Worm (Caenorhabditis elegans): ENCODE results near the gene Y19D2B.2.

Y19D2B.2 gene

DNA sequence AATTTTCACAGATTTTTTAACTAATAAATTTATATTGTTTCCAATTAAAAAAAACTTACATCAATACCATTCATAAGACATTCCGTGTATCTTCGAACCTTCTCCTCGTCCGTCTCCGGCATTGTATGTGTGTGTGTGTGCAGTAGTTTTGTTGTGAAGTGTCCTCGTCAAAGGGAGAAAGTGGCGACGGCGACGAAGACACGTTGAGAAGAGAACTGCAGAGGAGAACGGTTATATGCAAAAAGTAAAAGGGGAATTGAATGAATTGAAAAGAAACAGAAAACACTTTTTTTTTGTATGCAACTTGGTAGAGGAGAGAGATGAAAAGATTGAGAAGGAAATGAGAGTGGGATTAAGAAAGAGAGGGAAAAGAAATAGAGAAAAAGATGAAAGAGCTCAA lies 21.4 kb downstream of the Y19D2B.2 start:
- TF ChIP-seq him-1 (tag; optimal IDR thresholded peaks at IDR 0.05) (no peak), W03F9.2 (tag; optimal IDR thresholded peaks at IDR 0.05) (no peak), dao-5 (tag; optimal IDR thresholded peaks at IDR 0.05) (no peak)

DNA sequence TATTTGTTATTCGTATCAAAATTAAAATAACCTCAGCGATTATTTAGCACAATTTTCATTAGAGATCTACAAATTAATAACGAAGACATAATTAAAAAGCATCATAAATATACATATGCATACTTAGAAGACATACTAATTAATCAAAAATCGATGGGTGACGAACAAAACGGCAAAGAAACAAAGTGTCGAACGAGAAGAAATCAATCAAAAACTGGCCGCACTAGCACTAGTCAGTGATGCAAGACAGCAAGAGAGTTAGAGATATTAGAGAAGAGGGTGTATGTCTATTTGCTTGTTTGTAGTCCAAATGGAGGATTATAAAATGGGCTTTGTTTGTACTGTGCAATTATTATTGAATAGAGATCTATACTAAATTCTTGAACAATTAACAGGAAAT lies 22.8 kb downstream of the Y19D2B.2 start:
- TF ChIP-seq dao-5 (tag; optimal IDR thresholded peaks at IDR 0.05) (no peak), him-1 (tag; optimal IDR thresholded peaks at IDR 0.05) (no peak), W03F9.2 (tag; optimal IDR thresholded peaks at IDR 0.05) (no peak)

DNA sequence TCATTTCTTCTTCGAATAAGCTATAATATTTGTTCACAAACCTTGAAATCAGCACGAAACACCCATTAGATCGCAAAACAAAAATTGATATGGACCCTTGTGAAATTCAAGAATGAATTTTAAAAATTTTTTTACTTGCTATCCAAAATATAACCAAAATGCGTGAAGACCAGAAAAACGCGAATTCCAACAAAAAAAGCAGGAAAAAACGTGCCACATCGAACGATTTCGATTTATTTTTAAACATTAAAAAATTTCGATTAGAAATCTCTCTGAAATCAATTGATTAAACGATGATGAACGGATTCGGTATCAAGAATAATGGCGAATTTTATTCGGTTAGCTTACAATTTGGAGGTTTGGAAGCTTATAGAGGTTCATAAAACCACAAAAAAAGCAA lies 23.3 kb downstream of the Y19D2B.2 start, which contains the start of the genes tceb-3 and gskl-1:
Gene tceb-3 (minus strand): TSS at position 101 of the 400 bp plus-strand sequence.
Gene gskl-1 (plus strand): TSS at position 243 of the 400 bp plus-strand sequence.
- TF ChIP-seq W03F9.2 (tag; optimal IDR thresholded peaks at IDR 0.05) (no peak), dao-5 (tag; optimal IDR thresholded peaks at IDR 0.05) (no peak), him-1 (tag; optimal IDR thresholded peaks at IDR 0.05) (no peak)

DNA sequence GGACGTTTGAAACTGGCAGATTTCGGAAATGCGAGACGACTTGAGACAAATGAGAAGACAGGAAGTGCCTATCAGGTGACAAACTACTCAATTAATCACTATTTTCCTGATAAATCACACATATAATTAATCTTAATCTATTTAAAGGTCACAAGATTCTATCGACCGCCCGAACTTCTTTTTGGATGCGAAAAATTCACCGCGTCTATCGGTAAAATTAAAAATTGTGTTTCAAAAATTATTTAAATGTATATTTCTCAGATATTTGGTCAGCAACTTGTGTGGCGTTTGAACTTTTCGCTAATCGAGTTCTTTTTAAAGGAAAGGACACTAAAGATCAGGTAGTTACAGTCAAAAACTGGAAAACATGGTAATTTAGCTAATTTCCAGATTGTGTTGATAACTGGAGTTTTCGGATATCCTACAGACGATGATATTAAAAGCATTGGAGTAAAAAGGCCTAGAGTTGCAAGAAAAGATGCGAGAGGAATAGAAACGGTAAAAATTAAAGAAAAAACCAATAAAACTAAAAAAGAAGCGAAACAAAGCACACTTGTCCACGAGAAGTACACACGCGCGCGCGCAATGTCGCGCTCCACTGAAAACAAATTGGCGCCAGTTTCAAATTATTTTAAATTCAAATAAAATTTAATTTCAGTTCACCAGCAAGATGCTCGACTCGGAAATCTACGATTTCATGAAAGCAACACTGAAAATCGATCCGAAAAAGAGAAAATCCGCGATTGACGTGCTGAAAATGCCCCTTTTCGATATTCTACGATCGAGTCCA lies 24.4 kb downstream of the Y19D2B.2 start:
- no peak for TF ChIP-seq W03F9.2 (tag; optimal IDR thresholded peaks at IDR 0.05)
- TF ChIP-seq dao-5 (tag; optimal IDR thresholded peaks at IDR 0.05), result no peak
- TF ChIP-seq him-1 (tag; optimal IDR thresholded peaks at IDR 0.05), result no peak

DNA sequence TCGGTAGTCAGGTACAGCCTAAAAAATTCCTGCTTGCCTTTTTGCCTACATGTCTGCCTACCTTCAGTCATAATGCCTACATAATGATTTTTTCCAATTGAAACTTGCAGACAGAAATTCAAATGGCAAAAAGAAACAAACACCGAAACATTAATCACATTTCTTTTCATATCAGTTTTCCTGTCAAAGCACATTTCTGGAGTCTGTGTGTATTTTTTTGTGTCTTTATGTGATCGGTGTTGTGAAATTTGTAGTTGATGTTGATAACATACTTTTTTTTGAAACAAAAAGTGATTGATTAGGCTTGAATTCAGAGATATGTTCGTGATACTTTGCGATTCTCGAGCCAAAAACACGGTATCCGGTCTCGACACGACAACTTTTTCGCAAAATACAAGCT lies 25.3 kb downstream of the Y19D2B.2 start:
- TF ChIP-seq dao-5 (tag; optimal IDR thresholded peaks at IDR 0.05) (no peak), W03F9.2 (tag; optimal IDR thresholded peaks at IDR 0.05) (no peak), him-1 (tag; optimal IDR thresholded peaks at IDR 0.05) (no peak)

DNA sequence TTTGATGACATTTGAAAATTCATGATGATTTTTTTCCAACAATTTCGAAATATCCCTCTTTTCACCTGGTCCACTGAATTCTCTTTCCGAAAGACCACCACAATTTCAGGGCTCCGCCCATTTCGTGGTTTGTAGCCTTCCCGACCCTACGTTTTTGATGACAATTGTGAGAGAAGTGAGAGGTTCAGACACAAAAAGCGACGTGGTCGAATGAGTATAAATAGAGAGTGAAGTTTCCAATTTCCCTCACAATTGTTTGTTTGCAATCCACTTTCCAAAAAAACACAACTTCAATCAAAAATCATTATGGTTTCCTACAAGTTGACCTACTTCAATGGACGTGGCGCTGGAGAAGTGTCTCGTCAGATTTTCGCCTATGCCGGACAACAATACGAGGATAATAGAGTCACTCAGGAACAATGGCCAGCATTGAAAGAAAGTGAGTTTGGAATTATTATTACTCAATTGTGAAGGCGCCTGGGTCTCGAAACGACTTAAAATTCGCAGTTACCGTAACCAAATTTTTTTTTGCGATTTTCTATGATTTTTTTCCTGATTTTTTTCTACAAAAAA lies 26.1 kb downstream of the Y19D2B.2 start, which contains the start of gene gst-5:
Gene gst-5 (plus strand): TSS at position 246 of the 573 bp plus-strand sequence.
- TF ChIP-seq W03F9.2 (tag; optimal IDR thresholded peaks at IDR 0.05) (no peak), him-1 (tag; optimal IDR thresholded peaks at IDR 0.05) (no peak), dao-5 (tag; optimal IDR thresholded peaks at IDR 0.05) (no peak)

DNA sequence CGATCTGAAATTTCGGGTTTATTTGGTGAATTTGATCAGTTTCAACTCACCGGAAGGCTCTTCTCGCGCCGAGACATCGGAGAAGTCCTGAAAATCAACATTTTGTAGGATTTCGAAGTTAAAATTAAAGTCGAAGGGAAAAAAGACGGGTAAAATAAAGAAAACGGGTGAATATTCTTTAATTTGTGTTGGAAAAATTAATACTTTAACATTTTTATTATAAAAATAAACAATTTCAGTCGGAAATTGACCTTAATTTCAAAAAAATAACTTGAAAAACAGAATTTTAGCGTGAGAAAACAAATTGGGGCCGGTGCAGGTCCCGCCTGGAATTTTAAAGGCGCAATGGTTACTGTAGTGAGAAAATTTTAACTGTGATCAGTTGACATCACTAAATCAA lies 29.0 kb downstream of the Y19D2B.2 start, which contains the start of gene nos-1:
Gene nos-1 (minus strand): TSS at position 101 of the 400 bp plus-strand sequence.
- TF ChIP-seq him-1 (tag; optimal IDR thresholded peaks at IDR 0.05), result no peak
- TF ChIP-seq W03F9.2 (tag; optimal IDR thresholded peaks at IDR 0.05), result no peak
- TF ChIP-seq dao-5 (tag; optimal IDR thresholded peaks at IDR 0.05), result no peak

DNA sequence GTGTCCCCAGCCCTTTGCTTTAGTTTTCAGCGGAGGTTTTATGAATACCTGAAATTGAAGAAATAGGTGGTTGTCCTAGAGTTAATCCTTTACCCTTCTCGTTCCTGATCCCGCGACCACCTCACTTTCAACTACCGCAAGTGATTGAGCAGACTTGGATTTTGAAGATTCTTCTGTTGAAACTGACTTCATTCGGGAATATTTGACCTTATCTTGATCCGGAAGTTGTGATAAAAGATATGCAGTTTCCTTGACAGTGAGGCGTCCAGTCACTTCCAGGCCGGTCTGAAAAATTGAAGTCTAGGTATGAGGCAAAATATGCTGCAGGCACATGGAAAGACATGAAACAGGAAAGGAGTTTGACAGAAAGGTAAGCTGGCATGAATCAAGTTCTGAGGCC lies 31.1 kb downstream of the Y19D2B.2 start:
- TF ChIP-seq W03F9.2 (tag; optimal IDR thresholded peaks at IDR 0.05) (no peak), him-1 (tag; optimal IDR thresholded peaks at IDR 0.05) (no peak), dao-5 (tag; optimal IDR thresholded peaks at IDR 0.05) (no peak)

DNA sequence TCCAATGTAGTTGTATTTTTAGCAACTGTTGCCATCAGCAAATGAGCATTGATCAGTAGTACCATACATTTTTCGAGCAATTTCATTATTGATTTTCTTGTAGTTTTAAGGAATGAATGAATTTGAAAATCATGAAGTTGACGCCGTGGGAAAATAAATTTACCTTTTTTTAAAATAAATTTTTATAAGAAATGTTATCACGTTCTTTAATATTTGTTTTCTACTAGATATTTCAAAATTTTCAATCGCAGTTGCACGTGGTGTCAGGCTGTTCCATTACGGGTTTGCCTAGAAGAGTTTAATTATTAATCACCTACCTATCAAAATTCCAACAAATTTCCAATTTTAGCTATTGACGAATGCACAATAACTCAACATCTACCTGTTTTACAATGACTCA lies 32.7 kb downstream of the Y19D2B.2 start, which contains the start of gene R03D7.8:
Gene R03D7.8 (minus strand): TSS at position 101 of the 400 bp plus-strand sequence.
- no peak for TF ChIP-seq dao-5 (tag; optimal IDR thresholded peaks at IDR 0.05)
- no peak for TF ChIP-seq him-1 (tag; optimal IDR thresholded peaks at IDR 0.05)

DNA sequence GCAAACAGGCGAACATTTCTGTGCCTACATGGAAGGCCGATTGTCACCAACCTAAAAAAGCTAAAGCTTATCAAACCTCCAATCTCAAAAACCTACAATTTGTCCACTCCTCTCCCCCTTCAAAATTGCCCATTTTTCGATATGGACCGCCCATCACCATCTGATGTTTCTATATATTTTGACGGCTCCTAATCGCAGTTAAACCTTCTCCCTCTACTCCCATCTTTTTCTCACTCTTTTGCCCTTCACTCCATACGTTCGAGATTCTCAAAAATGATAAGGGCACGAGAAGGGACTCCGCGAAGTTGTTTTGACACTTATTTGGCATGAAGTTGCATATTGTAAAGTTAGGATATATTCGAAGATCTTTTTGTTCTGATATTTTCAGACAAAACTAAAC lies 35.1 kb downstream of the Y19D2B.2 start:
- TF ChIP-seq W03F9.2 (tag; optimal IDR thresholded peaks at IDR 0.05), result no peak
- no peak for TF ChIP-seq dao-5 (tag; optimal IDR thresholded peaks at IDR 0.05)
- no peak for TF ChIP-seq him-1 (tag; optimal IDR thresholded peaks at IDR 0.05)

DNA sequence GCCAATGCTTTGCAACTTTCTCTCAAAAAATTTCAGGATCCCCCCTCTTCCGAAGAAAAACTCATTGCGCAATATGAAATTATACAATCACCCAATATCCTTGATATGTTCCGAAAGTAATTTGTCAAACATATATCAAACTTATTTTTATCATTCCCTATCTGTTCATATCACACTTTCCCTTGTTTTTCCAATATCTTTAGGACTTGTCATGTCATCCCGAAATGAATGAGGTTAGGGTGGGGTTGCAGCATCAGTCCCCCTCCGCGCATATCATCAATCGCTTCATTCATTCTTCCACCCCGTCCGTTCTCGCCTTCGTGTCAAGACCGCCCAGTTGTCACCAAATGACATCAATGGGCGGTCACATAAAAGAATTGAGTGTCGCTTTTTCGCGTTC lies 35.6 kb downstream of the Y19D2B.2 start:
- TF ChIP-seq W03F9.2 (tag; optimal IDR thresholded peaks at IDR 0.05), result no peak
- TF ChIP-seq dao-5 (tag; optimal IDR thresholded peaks at IDR 0.05), result no peak
- TF ChIP-seq him-1 (tag; optimal IDR thresholded peaks at IDR 0.05), result no peak

DNA sequence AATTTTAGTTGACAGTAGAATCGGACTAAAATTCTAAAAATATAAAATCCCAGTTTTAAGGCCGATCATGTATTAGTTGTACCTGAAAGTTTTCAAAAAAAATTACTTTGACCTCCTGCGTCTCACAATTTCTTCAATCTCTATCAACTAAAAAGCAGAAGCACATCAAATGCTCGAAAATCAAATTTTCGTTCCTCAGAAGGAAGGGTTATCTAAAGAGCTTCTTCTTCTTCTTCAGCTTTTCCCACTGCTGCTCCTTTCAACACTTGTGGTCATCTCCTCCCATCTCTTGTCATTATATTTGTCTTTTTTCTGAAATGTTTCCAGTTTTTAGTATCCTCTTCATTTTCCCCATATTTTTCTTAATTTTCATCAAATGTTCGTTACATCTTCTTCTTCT lies 40.7 kb downstream of the Y19D2B.2 start:
- TF ChIP-seq dao-5 (tag; optimal IDR thresholded peaks at IDR 0.05) (no peak), W03F9.2 (tag; optimal IDR thresholded peaks at IDR 0.05) (no peak), him-1 (tag; optimal IDR thresholded peaks at IDR 0.05) (no peak)

DNA sequence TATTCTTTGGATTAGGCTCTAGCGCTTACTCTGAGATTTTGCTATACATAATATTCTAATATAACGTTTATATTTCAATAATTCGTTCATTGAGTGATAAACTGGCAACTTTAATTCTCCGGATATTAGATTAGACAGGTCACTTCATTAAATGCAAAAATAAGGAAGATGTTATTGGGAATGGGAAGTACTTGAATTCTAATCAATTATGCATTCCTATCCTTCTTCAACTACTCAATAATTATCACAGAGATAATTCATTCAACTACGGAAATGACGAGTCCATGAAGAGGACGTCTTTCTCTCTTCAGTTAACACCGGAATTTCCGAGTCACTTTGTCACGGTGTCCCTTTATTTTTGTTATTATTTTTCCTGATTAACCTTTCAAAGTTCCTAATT lies 46.6 kb downstream of the Y19D2B.2 start:
- no peak for TF ChIP-seq W03F9.2 (tag; optimal IDR thresholded peaks at IDR 0.05)
- TF ChIP-seq dao-5 (tag; optimal IDR thresholded peaks at IDR 0.05), result no peak
- TF ChIP-seq him-1 (tag; optimal IDR thresholded peaks at IDR 0.05), result no peak

DNA sequence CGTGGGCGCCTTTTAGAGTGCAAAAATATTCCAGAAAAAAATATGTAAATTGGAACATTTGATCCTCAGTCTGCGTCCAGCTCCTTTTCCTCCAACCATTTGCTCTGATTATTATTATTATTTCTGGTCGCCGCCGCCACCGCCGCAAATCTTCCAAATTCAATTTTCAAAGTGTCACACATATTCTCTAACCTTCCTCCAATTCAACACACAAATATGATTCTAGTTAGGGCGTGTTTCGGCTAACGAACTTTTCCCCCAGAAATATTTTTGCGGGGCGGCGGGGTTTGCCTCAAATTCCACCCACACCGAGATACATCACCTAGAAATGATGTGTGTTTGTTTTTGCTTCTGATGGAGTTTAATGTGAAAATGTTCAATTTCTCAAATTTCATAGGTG lies 47.6 kb downstream of the Y19D2B.2 start:
- TF ChIP-seq him-1 (tag; optimal IDR thresholded peaks at IDR 0.05), result no peak
- TF ChIP-seq dao-5 (tag; optimal IDR thresholded peaks at IDR 0.05), result no peak
- no peak for TF ChIP-seq W03F9.2 (tag; optimal IDR thresholded peaks at IDR 0.05)
